Fruit fly (Drosophila melanogaster) whole organism, embryonic: ENCODE results near the gene CG15254.

Source experiments
- BEAF-32 ChIP-seq: fragments of 200-800 bp; sonication (Bioruptor generic); optimal IDR thresholded peaks from 3 replicates; lab custom pipeline; 2017; ENCODE audit warnings: missing biosample characterization, missing genetic modification characterization, mild to moderate bottlenecking, moderate library complexity, missing genetic modification reagents
- CG10267 ChIP-seq: fragments of 200-800 bp; sonication (Bioruptor generic); optimal IDR thresholded peaks from 2 replicates; lab custom pipeline; 2018; ENCODE audit warnings: missing biosample characterization, mild to moderate bottlenecking, missing genetic modification characterization, moderate library complexity
- CG10274 ChIP-seq: fragments of 200-800 bp; sonication (Bioruptor generic); optimal IDR thresholded peaks from 3 replicates; lab custom pipeline; 2017; ENCODE audit warnings: missing biosample characterization, mild to moderate bottlenecking, missing genetic modification characterization
- CG10366 ChIP-seq: fragments of 200-800 bp; sonication (Bioruptor generic); IDR thresholded peaks from 2 replicates; pipeline ENCODE4 v1.3.6; 2022; ENCODE audit warnings: missing biosample characterization, missing genetic modification characterization
- CG12744 ChIP-seq: fragments of 200-800 bp; sonication (Bioruptor generic); optimal IDR thresholded peaks from 2 replicates; lab custom pipeline; 2016; ENCODE audit warnings: missing biosample characterization, missing genetic modification characterization
- CG14667 ChIP-seq: fragments of 200-800 bp; sonication (Bioruptor generic); IDR thresholded peaks from 2 replicates; pipeline ENCODE4 v1.3.6; 2022; ENCODE audit warnings: missing biosample characterization, missing genetic modification characterization
- CG16815 ChIP-seq: fragments of 200-800 bp; sonication (Bioruptor generic); optimal IDR thresholded peaks from 3 replicates; lab custom pipeline; 2017; ENCODE audit warnings: missing biosample characterization, mild to moderate bottlenecking, missing genetic modification characterization
- CG2120 ChIP-seq: fragments of 200-800 bp; sonication (Bioruptor generic); optimal IDR thresholded peaks from 3 replicates; lab custom pipeline; 2016; ENCODE audit warnings: missing biosample characterization, missing genetic modification characterization
- CG3065 ChIP-seq: fragments of 200-800 bp; sonication (Bioruptor generic); optimal IDR thresholded peaks from 2 replicates; lab custom pipeline; 2016; ENCODE audit warnings: missing biosample characterization, missing genetic modification characterization
- CG31224 ChIP-seq: fragments of 200-800 bp; sonication (Bioruptor generic); IDR thresholded peaks from 2 replicates; pipeline ENCODE4 v1.3.6; 2022; ENCODE audit warnings: missing biosample characterization, missing genetic modification characterization
- CG32532 ChIP-seq: fragments of 200-800 bp; sonication (Bioruptor generic); IDR thresholded peaks from 2 replicates; pipeline ENCODE4 v1.3.6; 2022; ENCODE audit warnings: missing biosample characterization, missing genetic modification characterization
- CG3281 ChIP-seq: fragments of 200-800 bp; sonication (Bioruptor generic); optimal IDR thresholded peaks from 3 replicates; lab custom pipeline; 2017; ENCODE audit warnings: missing biosample characterization, mild to moderate bottlenecking, missing genetic modification characterization
- CG34422 ChIP-seq: fragments of 200-800 bp; sonication (Bioruptor generic); IDR thresholded peaks from 3 replicates; pipeline ENCODE4 v1.3.6; 2022; ENCODE audit warnings: missing biosample characterization, missing genetic modification characterization
- CG4854 ChIP-seq: fragments of 200-800 bp; sonication (Bioruptor generic); optimal IDR thresholded peaks from 2 replicates; lab custom pipeline; 2016; ENCODE audit warnings: missing biosample characterization, missing genetic modification characterization, inconsistent platforms
- CG5180 ChIP-seq: fragments of 200-800 bp; sonication (Bioruptor generic); optimal IDR thresholded peaks from 3 replicates; lab custom pipeline; 2017; ENCODE audit warnings: missing biosample characterization, missing genetic modification characterization, mild to moderate bottlenecking, moderate library complexity, missing genetic modification reagents
- CG5953 ChIP-seq: fragments of 200-800 bp; sonication (Bioruptor generic); IDR thresholded peaks from 2 replicates; pipeline ENCODE4 v1.3.6; 2022; ENCODE audit warnings: missing biosample characterization, missing genetic modification characterization
- CG6175 ChIP-seq: fragments of 200-800 bp; sonication (Bioruptor generic); IDR thresholded peaks from 3 replicates; pipeline ENCODE4 v1.3.6; 2022; ENCODE audit warnings: missing biosample characterization, missing genetic modification characterization
- CG7839 ChIP-seq: fragments of 200-800 bp; sonication (Bioruptor generic); optimal IDR thresholded peaks from 3 replicates; lab custom pipeline; 2018; ENCODE audit warnings: missing biosample characterization, mild to moderate bottlenecking, missing genetic modification characterization, moderate library complexity
- CG8359 ChIP-seq: fragments of 200-800 bp; sonication (Bioruptor generic); optimal IDR thresholded peaks from 2 replicates; lab custom pipeline; 2017; ENCODE audit warnings: missing biosample characterization, mild to moderate bottlenecking, missing genetic modification characterization, borderline replicate concordance
- CG9609 ChIP-seq: fragments of 200-800 bp; sonication (Bioruptor generic); optimal IDR thresholded peaks from 3 replicates; lab custom pipeline; 2016; ENCODE audit warnings: missing biosample characterization, missing genetic modification characterization
- CrebB ChIP-seq: fragments of 200-800 bp; sonication (Bioruptor generic); optimal IDR thresholded peaks from 3 replicates; lab custom pipeline; 2018; ENCODE audit warnings: missing biosample characterization, mild to moderate bottlenecking, missing genetic modification characterization
- Dad ChIP-seq: fragments of 200-800 bp; sonication (Bioruptor generic); optimal IDR thresholded peaks from 3 replicates; lab custom pipeline; 2016; ENCODE audit warnings: missing biosample characterization, missing genetic modification characterization
- Dek ChIP-seq: fragments of 200-800 bp; sonication (Bioruptor generic); optimal IDR thresholded peaks from 3 replicates; lab custom pipeline; 2019; ENCODE audit warnings: missing biosample characterization, mild to moderate bottlenecking, missing genetic modification characterization, moderate library complexity
- Dip3 ChIP-seq: fragments of 200-800 bp; sonication (Bioruptor generic); optimal IDR thresholded peaks from 3 replicates; lab custom pipeline; 2016; ENCODE audit warnings: missing biosample characterization, missing genetic modification characterization
- Dp ChIP-seq: fragments of 200-800 bp; sonication (Bioruptor generic); optimal IDR thresholded peaks from 2 replicates; lab custom pipeline; 2018; ENCODE audit warnings: missing biosample characterization, mild to moderate bottlenecking, missing genetic modification characterization, moderate library complexity
- Gug ChIP-seq: fragments of 200-800 bp; sonication (Bioruptor generic); IDR thresholded peaks from 4 replicates; pipeline ENCODE4 v1.3.6; 2022; ENCODE audit warnings: missing biosample characterization, missing genetic modification characterization
- HLH4C ChIP-seq: fragments of 200-800 bp; sonication (Bioruptor generic); IDR thresholded peaks from 3 replicates; pipeline ENCODE4 v1.3.6; 2022; ENCODE audit warnings: missing biosample characterization, missing genetic modification characterization; ENCODE audit not compliant: partially characterized antibody
- YL-1 ChIP-seq: fragments of 200-800 bp; sonication (Bioruptor generic); optimal IDR thresholded peaks from 3 replicates; lab custom pipeline; 2017; ENCODE audit warnings: missing biosample characterization, mild to moderate bottlenecking, missing genetic modification characterization
- ac ChIP-seq: fragments of 200-800 bp; sonication (Bioruptor generic); optimal IDR thresholded peaks from 3 replicates; lab custom pipeline; 2017; ENCODE audit warnings: missing biosample characterization, mild to moderate bottlenecking, missing genetic modification characterization
- chif ChIP-seq, 2 experiments: fragments of 200-800 bp; sonication (Bioruptor generic); optimal IDR thresholded peaks; 3 replicates each; lab custom pipeline; 2016; ENCODE audit warnings: missing biosample characterization in 2 of 2, missing genetic modification characterization in 2 of 2
- ci ChIP-seq: fragments of 200-800 bp; sonication (Bioruptor generic); IDR thresholded peaks from 3 replicates; pipeline ENCODE4 v1.3.6; 2022; ENCODE audit warnings: missing biosample characterization, missing genetic modification characterization
- dati ChIP-seq: fragments of 200-800 bp; sonication (Bioruptor generic); IDR thresholded peaks from 2 replicates; pipeline ENCODE4 v1.3.6; 2022; ENCODE audit warnings: missing biosample characterization, missing genetic modification characterization
- en ChIP-seq: fragments of 200-800 bp; sonication (Bioruptor generic); optimal IDR thresholded peaks from 2 replicates; lab custom pipeline; 2016; ENCODE audit warnings: missing biosample characterization, missing genetic modification characterization
- ftz-f1 ChIP-seq: fragments of 200-800 bp; sonication (Bioruptor generic); optimal IDR thresholded peaks from 2 replicates; lab custom pipeline; 2016; ENCODE audit warnings: missing biosample characterization, missing genetic modification characterization
- gsb ChIP-seq: fragments of 200-800 bp; sonication (Bioruptor generic); IDR thresholded peaks from 2 replicates; pipeline ENCODE4 v1.3.6; 2022; ENCODE audit warnings: missing biosample characterization, missing genetic modification characterization
- hkb ChIP-seq, 2 experiments: fragments of 200-800 bp in 1 of 2; fragments of >200 bp in 1 of 2; sonication (Bioruptor generic) in 1 of 2; IDR thresholded peaks in 1 of 2; optimal IDR thresholded peaks in 1 of 2; 2 replicates each; pipeline versions ENCODE4 v1.3.6 to Lab custom; 2017 to 2022; ENCODE audit warnings: missing biosample characterization in 1 of 2, missing genetic modification characterization in 1 of 2
- hth ChIP-seq: fragments of >200 bp; optimal IDR thresholded peaks from 2 replicates; lab custom pipeline; 2017; ENCODE audit warnings: inconsistent platforms
- klu ChIP-seq: fragments of 200-800 bp; sonication (Bioruptor generic); IDR thresholded peaks from 2 replicates; pipeline ENCODE4 v1.3.6; 2022; ENCODE audit warnings: missing biosample characterization, missing genetic modification characterization
- lmd ChIP-seq: fragments of 200-800 bp; sonication (Bioruptor generic); IDR thresholded peaks from 2 replicates; pipeline ENCODE4 v1.3.6; 2022; ENCODE audit warnings: missing biosample characterization, missing genetic modification characterization
- lola ChIP-seq, 3 experiments: fragments of >200 bp in 2 of 3; fragments of 200-800 bp in 1 of 3; sonication (Bioruptor generic) in 1 of 3; optimal IDR thresholded peaks; 2 replicates each; lab custom pipeline; 2017 to 2019; ENCODE audit warnings: missing biosample characterization in 3 of 3, missing genetic modification characterization in 3 of 3, mild to moderate bottlenecking in 1 of 3, moderate library complexity in 1 of 3
- onecut ChIP-seq: fragments of 200-800 bp; sonication (Bioruptor generic); IDR thresholded peaks from 2 replicates; pipeline ENCODE4 v1.3.6; 2022; ENCODE audit warnings: missing biosample characterization, missing genetic modification characterization
- pnt ChIP-seq: fragments of 200-800 bp; sonication (Bioruptor generic); optimal IDR thresholded peaks from 3 replicates; lab custom pipeline; 2016; ENCODE audit warnings: missing biosample characterization, missing genetic modification characterization
- prd ChIP-seq, 3 experiments: fragments of >200 bp in 2 of 3; fragments of 200-800 bp in 1 of 3; sonication (Bioruptor generic) in 1 of 3; optimal IDR thresholded peaks in 2 of 3; IDR thresholded peaks in 1 of 3; 2 replicates in 2 of 3; 3 replicates in 1 of 3; pipeline versions ENCODE4 v1.3.6 to Lab custom; 2017 to 2022; ENCODE audit warnings: missing biosample characterization in 1 of 3, missing genetic modification characterization in 1 of 3
- pum ChIP-seq: fragments of 200-800 bp; sonication (Bioruptor generic); optimal IDR thresholded peaks from 2 replicates; lab custom pipeline; 2016; ENCODE audit warnings: missing biosample characterization, missing genetic modification characterization
- row ChIP-seq: fragments of 200-800 bp; sonication (Bioruptor generic); IDR thresholded peaks from 3 replicates; pipeline ENCODE4 v1.3.6; 2022; ENCODE audit warnings: missing biosample characterization, missing genetic modification characterization
- sd ChIP-seq: fragments of 200-800 bp; sonication (Bioruptor generic); optimal IDR thresholded peaks from 3 replicates; lab custom pipeline; 2018; ENCODE audit warnings: missing biosample characterization, mild to moderate bottlenecking, missing genetic modification characterization, moderate library complexity
- tap ChIP-seq: fragments of 200-800 bp; optimal IDR thresholded peaks from 3 replicates; lab custom pipeline; 2019; ENCODE audit warnings: missing biosample characterization, mild to moderate bottlenecking, missing genetic modification characterization, moderate library complexity
- ttk ChIP-seq: fragments of 200-800 bp; sonication (Bioruptor generic); IDR thresholded peaks from 2 replicates; pipeline ENCODE4 v2.1.2; 2022; ENCODE audit warnings: missing biosample characterization, missing genetic modification characterization
- wdn ChIP-seq: fragments of 200-800 bp; sonication (Bioruptor generic); IDR thresholded peaks from 2 replicates; pipeline ENCODE4 v1.3.6; 2022; ENCODE audit warnings: missing biosample characterization, missing genetic modification characterization
- zfh2 ChIP-seq: fragments of 200-800 bp; sonication (Bioruptor generic); optimal IDR thresholded peaks from 2 replicates; lab custom pipeline; 2016; ENCODE audit warnings: missing biosample characterization, missing genetic modification characterization

The CG15254 gene

DNA sequence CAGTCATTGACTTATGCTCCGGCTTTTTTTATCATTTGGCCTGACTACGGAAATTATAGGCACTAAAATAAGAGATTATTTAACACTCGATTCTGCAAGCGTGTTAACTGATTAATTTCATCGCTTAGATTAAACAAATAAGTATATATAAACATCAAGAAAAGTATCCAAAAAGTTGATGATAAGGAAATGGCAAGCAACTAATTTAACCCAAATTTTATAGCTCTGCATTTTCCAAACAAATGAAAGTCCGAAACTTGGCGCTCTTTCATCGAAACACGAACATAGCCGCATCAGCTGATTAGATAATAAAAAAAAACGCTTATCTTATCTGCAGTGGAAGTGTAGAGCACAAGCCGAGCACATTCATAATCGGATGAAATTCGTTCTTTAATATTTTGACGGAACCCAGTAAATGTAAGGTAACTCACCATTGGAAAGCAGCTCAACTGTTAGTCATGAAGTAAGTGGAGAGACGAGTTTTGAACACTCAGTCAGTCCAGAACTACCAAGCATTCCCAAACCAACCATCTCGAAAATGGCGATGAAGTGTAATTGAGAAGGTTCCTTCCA is 15.1 kb upstream of the CG15254 start, which contains the start of gene CG18480 (continued):
- peak; percentile 94 for TF ChIP-seq CG10274 (GFP tag; lab: Kevin White, UChicago)
- TF ChIP-seq ftz-f1 (GFP tag; lab: Kevin White, UChicago), result no peak
- no peak for TF ChIP-seq tap
- no peak for TF ChIP-seq YL-1
- TF ChIP-seq CG4854, result no peak
- no peak for TF ChIP-seq Dek (tag; lab: Kevin White, UChicago)
- TF ChIP-seq CG7839 (tag; lab: Kevin White, UChicago), result peak; percentile 65
- TF ChIP-seq dati (GFP tag; lab: Robert Waterston, UW), result no peak
- TF ChIP-seq HLH4C (GFP tag; lab: Robert Waterston, UW), result no peak
- peak; percentile 37; the same call in 1 of the 2 replicates for TF ChIP-seq lmd (GFP tag; lab: Robert Waterston, UW)
- no peak for TF ChIP-seq CG12744 (GFP tag; lab: Kevin White, UChicago)
- TF ChIP-seq hth (lab: Kevin White, UChicago), result no peak
- TF ChIP-seq ttk, result 0 out of 2 replicates have a peak, but pooled peaks have one; percentile 20
- peak; percentile 46; the same call in 1 of the 2 replicates for TF ChIP-seq onecut
- TF ChIP-seq Dip3 (GFP tag; lab: Kevin White, UChicago), result peak; percentile 42
- TF ChIP-seq CG5953 (GFP tag; lab: Robert Waterston, UW), result 0 out of 2 replicates have a peak, but pooled peaks have one; percentile 18
- TF ChIP-seq pum, result peak; percentile 24
- peak; percentile 3 for TF ChIP-seq CG5180 (GFP tag; lab: Kevin White, UChicago)
- no peak for TF ChIP-seq CG8359 (GFP tag; lab: Kevin White, UChicago)
- TF ChIP-seq chif (GFP tag; optimal IDR thresholded peaks at IDR 0.05; lab: Kevin White, UChicago), result peak; percentile 21 to 27
- TF ChIP-seq CG6175 (GFP tag; lab: Robert Waterston, UW), result no peak
- peak; percentile 91 for TF ChIP-seq row (GFP tag; lab: Robert Waterston, UW)
- TF ChIP-seq CG10366 (GFP tag; lab: Robert Waterston, UW), result peak; percentile 55
- no peak for TF ChIP-seq CrebB
- TF ChIP-seq wdn (GFP tag; lab: Robert Waterston, UW), result 0 out of 2 replicates have a peak, but pooled peaks have one; percentile 15
- TF ChIP-seq CG10267 (tag; lab: Kevin White, UChicago), result no peak
- TF ChIP-seq CG16815 (GFP tag; lab: Kevin White, UChicago), result no peak
- no peak for TF ChIP-seq en (GFP tag; lab: Kevin White, UChicago)
- no peak; the same call in 3 of the 4 replicates for TF ChIP-seq Gug (GFP tag; lab: Robert Waterston, UW)
- no peak for TF ChIP-seq gsb (GFP tag; lab: Robert Waterston, UW)
- TF ChIP-seq klu, result no peak
- 0 out of 2 replicates have a peak, but pooled peaks have one; percentile 12 for TF ChIP-seq CG14667 (GFP tag; lab: Robert Waterston, UW)
- TF ChIP-seq zfh2 (GFP tag; lab: Kevin White, UChicago), result peak; percentile 58
- TF ChIP-seq CG3281 (GFP tag; lab: Kevin White, UChicago), result peak; percentile 41
- TF ChIP-seq prd (optimal IDR thresholded peaks at IDR 0.05; lab: Kevin White, UChicago), result no peak
- TF ChIP-seq prd (GFP tag; IDR thresholded peaks at IDR 0.05; lab: Robert Waterston, UW), result peak; percentile 32; the same call in 1 of the 3 replicates
- TF ChIP-seq CG9609 (GFP tag; lab: Kevin White, UChicago), result no peak
- TF ChIP-seq ac (GFP tag; lab: Kevin White, UChicago), result no peak
- no peak for TF ChIP-seq CG3065 (GFP tag; lab: Kevin White, UChicago)
- no peak for TF ChIP-seq hkb (optimal IDR thresholded peaks at IDR 0.05; lab: Kevin White, UChicago)
- no peak for TF ChIP-seq hkb (GFP tag; IDR thresholded peaks at IDR 0.05; lab: Robert Waterston, UW)
- no peak for TF ChIP-seq Dad
- no peak for TF ChIP-seq BEAF-32 (GFP tag; lab: Kevin White, UChicago)
- TF ChIP-seq CG34422, result no peak
- peak; percentile 79 for TF ChIP-seq ci (GFP tag; lab: Robert Waterston, UW)
- TF ChIP-seq CG2120 (GFP tag; lab: Kevin White, UChicago), result peak; percentile 85
- no peak for TF ChIP-seq CG31224 (GFP tag; lab: Robert Waterston, UW)
- no peak for TF ChIP-seq lola (GFP tag; optimal IDR thresholded peaks at IDR 0.05; lab: Kevin White, UChicago)
- no peak for TF ChIP-seq sd (tag; lab: Kevin White, UChicago)
- peak; percentile 69 for TF ChIP-seq CG32532 (GFP tag; lab: Robert Waterston, UW)
- TF ChIP-seq Dp, result no peak
- TF ChIP-seq pnt, result no peak
